Fruit fly (Drosophila melanogaster) S2 (cell line): ENCODE data around the gene ara.
A peak's percentile ranks its signal among the peaks of the same experiment; 100 is the strongest.

Source experiments
- CG8478 ChIP-seq: fragments of >200 bp; optimal IDR thresholded peaks from 2 replicates; lab custom pipeline; 2018
- CTCF ChIP-seq, 2 experiments: fragments of >200 bp; optimal IDR thresholded peaks; 2 replicates each; lab custom pipeline; 2018

DNA sequence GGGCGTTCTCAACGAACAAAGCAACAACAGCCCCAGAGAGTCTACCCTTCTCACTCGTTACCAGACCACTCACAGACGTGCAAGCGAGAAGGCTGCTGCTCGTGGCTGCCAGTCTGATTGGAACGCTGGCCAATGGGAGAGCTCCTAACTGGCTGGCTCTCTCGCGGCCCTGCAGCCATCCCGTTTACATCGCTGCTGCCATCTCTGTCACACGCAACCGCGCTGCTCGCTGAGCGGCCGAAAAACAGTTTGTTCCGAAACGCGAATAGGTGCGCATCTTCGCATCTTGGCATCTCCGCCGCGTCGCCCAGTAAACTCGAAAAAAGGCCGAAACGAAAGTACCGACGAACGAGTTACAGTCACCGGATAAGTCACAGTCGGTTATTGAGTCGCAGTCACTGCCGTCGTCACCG lies 28.9 kb downstream of the ara start, which contains the start of gene caup:
- peak in 1 of 2 experiments; percentile 67 for TF ChIP-seq CTCF (optimal IDR thresholded peaks at IDR 0.05; lab: Kevin White, UChicago)
- peak; percentile 75 for TF ChIP-seq CG8478 (lab: Kevin White, UChicago)
